Worm (Caenorhabditis elegans) whole organism, late embryonic: Measurements from ENCODE around the gene srbc-38.

Experiments used
- ama-1 ChIP-seq: fragments of 150-350 bp; optimal IDR thresholded peaks from 2 replicates; lab custom pipeline; 2014
- ceh-14 ChIP-seq: sonication (generic microtip); optimal IDR thresholded peaks from 2 replicates; lab custom pipeline; 2016; ENCODE audit warnings: missing genotype, missing genetic modification characterization, missing compliant biosample characterization
- ceh-30 ChIP-seq: fragments of 150-350 bp; optimal IDR thresholded peaks from 2 replicates; lab custom pipeline; 2014; ENCODE audit warnings: missing biosample characterization, missing genetic modification characterization
- ceh-34 ChIP-seq: sonication (generic microtip); optimal IDR thresholded peaks from 2 replicates; lab custom pipeline; 2016; ENCODE audit warnings: mild to moderate bottlenecking, missing genetic modification characterization, missing compliant biosample characterization
- che-1 ChIP-seq: sonication (generic microtip); optimal IDR thresholded peaks from 2 replicates; lab custom pipeline; 2016; ENCODE audit warnings: mild to moderate bottlenecking, missing genetic modification characterization, missing compliant biosample characterization
- lin-11 ChIP-seq: fragments of 200-800 bp; sonication (Bioruptor generic); optimal IDR thresholded peaks from 2 replicates; lab custom pipeline; 2018; ENCODE audit warnings: mild to moderate bottlenecking, missing genetic modification characterization, missing compliant biosample characterization
- nhr-11 ChIP-seq: fragments of 150-350 bp; optimal IDR thresholded peaks from 2 replicates; lab custom pipeline; 2014; ENCODE audit warnings: missing biosample characterization, missing genetic modification characterization
- nhr-232 ChIP-seq: sonication (generic microtip); optimal IDR thresholded peaks from 2 replicates; lab custom pipeline; 2016; ENCODE audit warnings: missing genetic modification characterization, missing compliant biosample characterization
- pha-4 ChIP-seq: fragments of 150-350 bp; optimal IDR thresholded peaks from 2 replicates; lab custom pipeline; 2018; ENCODE audit warnings: missing biosample characterization, missing genetic modification reagents, missing genetic modification characterization

DNA sequence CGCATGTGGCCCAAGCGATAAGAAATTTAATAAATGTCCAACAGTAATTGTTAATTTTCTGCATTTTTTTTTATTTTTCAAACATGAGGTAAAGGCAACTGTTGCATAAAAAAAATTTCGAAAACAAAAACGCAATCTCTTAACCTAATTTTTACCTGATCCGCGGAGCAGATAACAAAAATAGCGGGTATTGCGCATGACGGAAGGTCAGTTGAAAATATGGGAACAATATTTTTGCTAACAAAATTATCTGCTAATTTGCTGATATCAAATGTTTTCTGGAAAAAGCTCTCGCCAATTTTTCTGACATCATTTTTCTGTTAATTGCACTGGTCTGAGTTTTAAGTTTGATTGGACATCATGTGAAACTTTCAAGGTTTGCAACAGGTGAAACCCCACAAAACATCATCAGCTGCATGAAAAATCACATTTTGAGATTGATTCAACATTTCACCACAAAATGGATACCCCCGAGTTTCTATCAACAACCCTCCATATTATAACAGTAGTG, 42.6 kb upstream of the srbc-38 start, which contains the start of the genes F31F4.11 and srh-266:
- TF ChIP-seq nhr-11 (no peak), lin-11 (tag; lab: Kevin White, UChicago) (no peak), ama-1 (no peak), nhr-232 (no peak), che-1 (tag; lab: Kevin White, UChicago) (no peak), ceh-30 (no peak), ceh-14 (tag; lab: Kevin White, UChicago) (no peak), pha-4 (tag; lab: Kevin White, UChicago) (no peak), ceh-34 (tag; lab: Kevin White, UChicago) (no peak)
